Worm (Caenorhabditis elegans): ENCODE data around the gene F38A1.15.

The F38A1.15 gene

ce11 chrIV:1211902-1212301 lies 31.3 kb downstream of the F38A1.15 start:
- no peak for TF ChIP-seq unc-62 (GFP tag; optimal IDR thresholded peaks at IDR 0.05)

DNA sequence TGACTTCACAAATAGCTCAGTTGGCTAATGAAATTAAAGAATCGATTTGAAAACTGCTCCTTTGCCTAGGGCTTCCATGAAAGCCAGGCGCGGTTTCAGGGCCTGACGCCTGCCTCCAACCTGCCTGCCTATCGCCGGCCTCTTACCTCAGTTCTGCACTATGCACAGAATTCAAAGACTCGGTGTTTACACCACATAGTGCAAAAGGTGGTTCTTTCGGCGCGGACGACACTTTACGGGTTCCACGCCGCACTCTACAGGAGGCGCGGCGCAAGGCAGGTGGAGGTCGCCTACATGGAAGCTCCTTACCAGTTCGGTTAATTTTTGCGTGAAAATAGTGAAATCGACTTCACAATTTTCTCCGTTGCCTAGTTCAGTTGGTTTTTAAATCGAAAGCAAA lies 33.4 kb downstream of the F38A1.15 start:
- TF ChIP-seq unc-62 (GFP tag; optimal IDR thresholded peaks at IDR 0.05), result no peak

- no peak for TF ChIP-seq unc-62 (GFP tag; optimal IDR thresholded peaks at IDR 0.05)
Observed at ce11 chrIV:1209320-1209719, 33.9 kb downstream of the F38A1.15 start.

ce11 chrIV:1207980-1208379 lies 35.2 kb downstream of the F38A1.15 start, which contains the start of gene dsl-1:
dsl-1 (minus strand) TSS chrIV:1208080.
- no peak for TF ChIP-seq unc-62 (GFP tag; optimal IDR thresholded peaks at IDR 0.05)

DNA sequence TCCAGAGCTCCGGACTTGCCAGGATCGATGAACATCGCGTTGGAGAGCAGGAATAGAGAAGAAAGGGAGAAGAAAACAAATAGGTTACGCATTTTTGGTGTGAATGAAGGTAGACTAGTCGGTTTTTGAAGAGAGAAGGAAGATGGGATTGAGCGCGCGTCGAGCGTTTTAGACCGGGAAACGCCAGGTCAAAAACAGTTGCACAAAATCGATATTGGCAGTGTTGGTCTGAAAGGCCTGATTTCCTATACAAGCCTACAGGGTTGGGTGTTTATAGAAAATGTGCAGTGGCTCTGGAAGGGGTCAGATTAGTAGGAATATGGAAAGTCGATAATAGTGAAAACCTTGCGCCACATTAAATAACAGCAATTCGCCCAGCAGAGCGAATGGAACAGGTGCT lies 38.3 kb downstream of the F38A1.15 start, which contains the start of gene dsl-2:
TSS of gene dsl-2 (minus strand) at position 101 of the 400 bp plus-strand sequence.
- TF ChIP-seq unc-62 (GFP tag; optimal IDR thresholded peaks at IDR 0.05), result no peak

DNA sequence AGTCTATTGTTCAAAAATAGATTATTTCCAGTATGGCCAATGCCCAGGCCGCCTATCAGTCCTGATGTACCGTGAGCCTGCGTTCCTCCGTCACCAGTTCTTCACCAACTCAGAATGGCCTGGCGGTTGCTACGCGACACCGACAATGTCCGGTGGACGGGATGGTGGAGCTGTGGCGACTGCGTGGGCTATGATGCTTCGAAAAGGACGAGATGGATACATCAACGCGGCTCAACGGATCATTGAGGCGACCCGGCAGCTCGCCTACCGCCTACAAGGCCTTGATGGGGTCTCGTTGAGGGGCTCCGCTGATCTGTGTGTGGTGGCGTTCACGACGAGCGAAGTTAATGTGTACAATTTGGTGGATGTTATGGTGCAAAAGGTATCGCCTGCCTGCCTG lies 43.7 kb downstream of the F38A1.15 start:
- no peak for TF ChIP-seq unc-62 (GFP tag; optimal IDR thresholded peaks at IDR 0.05)

- no peak for TF ChIP-seq unc-62 (GFP tag; optimal IDR thresholded peaks at IDR 0.05)
Observed at ce11 chrIV:1192765-1193164, 50.4 kb downstream of the F38A1.15 start, which contains the start of gene spl-3. spl-3 (plus strand) TSS chrIV:1193065.
